Worm (Caenorhabditis elegans): ENCODE data around the gene M60.7.

DNA sequence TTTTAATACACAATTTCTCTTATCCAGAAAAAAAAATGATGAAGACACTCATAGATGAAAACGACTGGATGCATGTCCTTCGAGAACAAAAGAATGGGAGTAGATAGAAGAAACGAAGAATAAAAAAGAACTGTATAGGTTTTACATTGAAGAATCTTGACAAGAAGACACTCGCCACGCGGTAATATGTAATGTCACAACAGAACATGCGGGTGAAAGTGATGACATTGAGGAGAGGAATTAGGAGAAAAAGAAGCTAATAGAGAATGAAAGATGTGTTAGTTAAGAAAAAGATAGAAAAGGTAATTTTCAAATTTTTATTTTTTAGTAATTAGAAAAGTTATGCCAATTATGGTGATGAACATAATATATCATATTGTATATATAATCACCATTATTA is 5.5 kb downstream of the M60.7 start:
- no peak for TF ChIP-seq mep-1 (tag; optimal IDR thresholded peaks at IDR 0.05)
- TF ChIP-seq blmp-1 (tag; optimal IDR thresholded peaks at IDR 0.05): peak; percentile 42
- no peak for TF ChIP-seq unc-62 (GFP tag; optimal IDR thresholded peaks at IDR 0.05)
- no peak for TF ChIP-seq nhr-237 (tag; optimal IDR thresholded peaks at IDR 0.05)
- TF ChIP-seq hlh-1 (tag; optimal IDR thresholded peaks at IDR 0.05): no peak
- no peak for TF ChIP-seq nhr-12 (tag; optimal IDR thresholded peaks at IDR 0.05)
- no peak for TF ChIP-seq snpc-4 (tag; optimal IDR thresholded peaks at IDR 0.05)
- TF ChIP-seq unc-39 (tag; optimal IDR thresholded peaks at IDR 0.05): no peak
- TF ChIP-seq lsy-2 (tag; optimal IDR thresholded peaks at IDR 0.05): no peak
- TF ChIP-seq elt-3 (tag; optimal IDR thresholded peaks at IDR 0.05): no peak
- TF ChIP-seq elt-1 (tag; optimal IDR thresholded peaks at IDR 0.05; ENCODE audit: borderline replicate concordance, insufficient read depth): no peak

All from whole organism, mixed stage, embryonic.